Worm (Caenorhabditis elegans): ENCODE results near the gene lbp-8.
A peak's percentile ranks its signal among the peaks of the same experiment; 100 is the strongest.

Gene lbp-8

ce11 chrV:13892457-13893375 lies 2.1 kb downstream of the lbp-8 start, which contains the start of gene sptl-3 (continued):
- TF ChIP-seq lin-40 (tag; optimal IDR thresholded peaks at IDR 0.05) (peak; percentile 47), Y53G8AR.9 (GFP tag; conservative IDR thresholded peaks at IDR 0.05) (no peak), hlh-12 (tag; optimal IDR thresholded peaks at IDR 0.05) (no peak), aptf-3 (GFP tag; IDR thresholded peaks at IDR 0.05) (no peak), cebp-2 (GFP tag; IDR thresholded peaks at IDR 0.05) (no peak), nhr-80 (tag; optimal IDR thresholded peaks at IDR 0.05) (peak; percentile 86), ama-1 (optimal IDR thresholded peaks at IDR 0.05) (no peak), ama-1 (GFP tag; optimal IDR thresholded peaks at IDR 0.05) (no peak)

ce11 chrV:13893583-13893982 lies 3.0 kb downstream of the lbp-8 start:
- TF ChIP-seq cebp-1 (GFP tag; IDR thresholded peaks at IDR 0.05) (no peak), cebp-1 (tag; optimal IDR thresholded peaks at IDR 0.05) (peak; percentile 1), ceh-40 (GFP tag; IDR thresholded peaks at IDR 0.05) (no peak), F55B11.4 (tag; optimal IDR thresholded peaks at IDR 0.05; ENCODE audit: borderline replicate concordance, insufficient read depth) (no peak), B0035.1 (tag; optimal IDR thresholded peaks at IDR 0.05) (no peak), F23B12.7 (tag; optimal IDR thresholded peaks at IDR 0.05; ENCODE audit: insufficient read depth) (no peak), dox-1 (GFP tag; IDR thresholded peaks at IDR 0.05) (peak; percentile 67), die-1 (tag; optimal IDR thresholded peaks at IDR 0.05) (no peak), sea-2 (GFP tag; IDR thresholded peaks at IDR 0.05) (no peak), ekl-4 (GFP tag; IDR thresholded peaks at IDR 0.05) (no peak), nhr-80 (tag; optimal IDR thresholded peaks at IDR 0.05) (peak; percentile 86), F49E8.2 (tag; optimal IDR thresholded peaks at IDR 0.05; ENCODE audit: insufficient read depth) (no peak), lsy-27 (tag; optimal IDR thresholded peaks at IDR 0.05; ENCODE audit: borderline replicate concordance, insufficient read depth) (no peak)

- TF ChIP-seq bed-1 (GFP tag; IDR thresholded peaks at IDR 0.05) = no peak
- TF ChIP-seq nhr-80 (tag; optimal IDR thresholded peaks at IDR 0.05) = peak; percentile 24
These were observed 7.8 kb downstream of the lbp-8 start, which contains the start of gene cyp-35C1 for ce11 chrV:13898356-13898755. cyp-35C1 (minus strand) TSS chrV:13898487.

- TF ChIP-seq ztf-26 (tag; optimal IDR thresholded peaks at IDR 0.05) (no peak), lin-35 (GFP tag; optimal IDR thresholded peaks at IDR 0.05) (no peak), sea-2 (GFP tag; IDR thresholded peaks at IDR 0.05) (no peak)
These were observed 8.6 kb downstream of the lbp-8 start, which contains the start of gene oac-3 for ce11 chrV:13899213-13899612. oac-3 (plus strand) TSS chrV:13899513.

ce11 chrV:13902495-13902894 lies 11.9 kb downstream of the lbp-8 start, which contains the start of gene C06B3.1:
C06B3.1 (plus strand) TSS chrV:13902795.
- TF ChIP-seq ztf-25 (GFP tag; IDR thresholded peaks at IDR 0.05) (no peak), F55B11.4 (tag; optimal IDR thresholded peaks at IDR 0.05; ENCODE audit: borderline replicate concordance, insufficient read depth) (no peak), hlh-26 (GFP tag; conservative IDR thresholded peaks at IDR 0.05) (no peak), F52B5.7 (tag; optimal IDR thresholded peaks at IDR 0.05) (no peak), B0336.3 (GFP tag; IDR thresholded peaks at IDR 0.05) (no peak), ets-4 (GFP tag; optimal IDR thresholded peaks at IDR 0.05) (no peak)

ce11 chrV:13904446-13904845 lies 13.9 kb downstream of the lbp-8 start, which contains the start of gene stdh-3:
stdh-3 (plus strand) TSS chrV:13904611.
- TF ChIP-seq ztf-28 (GFP tag; IDR thresholded peaks at IDR 0.05) = no peak
- TF ChIP-seq him-1 (tag; optimal IDR thresholded peaks at IDR 0.05) = no peak
- TF ChIP-seq pbrm-1 (GFP tag; IDR thresholded peaks at IDR 0.05) = no peak
- TF ChIP-seq nfya-1 (tag; optimal IDR thresholded peaks at IDR 0.05; ENCODE audit: borderline replicate concordance, insufficient read depth) = no peak
- TF ChIP-seq somi-1 (GFP tag; optimal IDR thresholded peaks at IDR 0.05) = no peak
- no peak for TF ChIP-seq D2030.7 (GFP tag; IDR thresholded peaks at IDR 0.05)
- no peak for TF ChIP-seq nhr-80 (tag; optimal IDR thresholded peaks at IDR 0.05)
- no peak for TF ChIP-seq aptf-3 (GFP tag; IDR thresholded peaks at IDR 0.05)
- TF ChIP-seq let-526 (GFP tag; IDR thresholded peaks at IDR 0.05) = no peak
- no peak for TF ChIP-seq lin-35 (GFP tag; optimal IDR thresholded peaks at IDR 0.05)
